Worm (Caenorhabditis elegans): Measurements from ENCODE around the gene T20B12.4.

ce11 chrIII:7319390-7319789, 48.1 kb upstream of the T20B12.4 start, which contains the start of gene F56C9.8:
- TF ChIP-seq him-1 (tag; optimal IDR thresholded peaks at IDR 0.05) (no peak), W03F9.2 (tag; optimal IDR thresholded peaks at IDR 0.05) (no peak), dao-5 (tag; optimal IDR thresholded peaks at IDR 0.05) (no peak)

Data from whole organism, L4/young adult.